Fruit fly (Drosophila melanogaster) whole organism, wandering third instar larva: ENCODE data around the gene CG31922.

ENCODE experiments used
- Abd-B ChIP-seq: fragments of >200 bp; optimal IDR thresholded peaks from 2 replicates; lab custom pipeline; 2017; ENCODE audit warnings: missing biosample characterization, missing genetic modification characterization
- CG32264 ChIP-seq: fragments of 200-800 bp; sonication (Bioruptor generic); optimal IDR thresholded peaks from 2 replicates; lab custom pipeline; 2016; ENCODE audit warnings: missing biosample characterization, missing genetic modification characterization
- CG9705 ChIP-seq: fragments of 200-800 bp; sonication (Bioruptor generic); optimal IDR thresholded peaks from 2 replicates; lab custom pipeline; 2018; ENCODE audit warnings: missing biosample characterization, mild to moderate bottlenecking, missing genetic modification characterization
- Dfd ChIP-seq: fragments of >200 bp; optimal IDR thresholded peaks from 2 replicates; lab custom pipeline; 2017; ENCODE audit warnings: missing biosample characterization, missing genetic modification characterization
- Dif ChIP-seq: fragments of 200-275, 200-300 bp; sonication (Bioruptor generic); optimal IDR thresholded peaks from 2 replicates; lab custom pipeline; 2018; ENCODE audit warnings: missing biosample characterization, missing genetic modification characterization; ENCODE audit not compliant: partially characterized antibody
- GATAd ChIP-seq: sonication (Bioruptor generic); optimal IDR thresholded peaks from 2 replicates; lab custom pipeline; 2016; ENCODE audit warnings: missing biosample characterization, missing genetic modification characterization
- HLH106 ChIP-seq: fragments of 200-800 bp; optimal IDR thresholded peaks from 3 replicates; lab custom pipeline; 2019; ENCODE audit warnings: missing biosample characterization, mild to moderate bottlenecking, missing genetic modification characterization, moderate library complexity
- Hnf4 ChIP-seq: fragments of 200-800 bp; sonication (Bioruptor generic); optimal IDR thresholded peaks from 2 replicates; lab custom pipeline; 2016; ENCODE audit warnings: missing biosample characterization, mild to moderate bottlenecking, missing genetic modification characterization
- Hr78 ChIP-seq: fragments of >200 bp; optimal IDR thresholded peaks from 2 replicates; lab custom pipeline; 2017; ENCODE audit warnings: missing biosample characterization, missing genetic modification characterization
- Hr83 ChIP-seq: fragments of 200-300 bp; sonication (Bioruptor generic); optimal IDR thresholded peaks from 2 replicates; lab custom pipeline; 2016; ENCODE audit warnings: missing biosample characterization, mild to moderate bottlenecking, missing genetic modification characterization, moderate library complexity; ENCODE audit not compliant: poor library complexity, severe bottlenecking
- Jra ChIP-seq: sonication (Bioruptor generic); optimal IDR thresholded peaks from 2 replicates; lab custom pipeline; 2016; ENCODE audit warnings: missing biosample characterization, missing genetic modification characterization
- Mio ChIP-seq: sonication (Bioruptor generic); optimal IDR thresholded peaks from 2 replicates; lab custom pipeline; 2016; ENCODE audit warnings: missing biosample characterization, missing genetic modification characterization
- Myc ChIP-seq: fragments of >200 bp; optimal IDR thresholded peaks from 2 replicates; lab custom pipeline; 2017
- N ChIP-seq: fragments of >200 bp; optimal IDR thresholded peaks from 2 replicates; lab custom pipeline; 2018; ENCODE audit warnings: missing biosample characterization, missing external identifiers, missing genetic modification characterization
- OdsH ChIP-seq: fragments of 200-800 bp; sonication (Bioruptor generic); optimal IDR thresholded peaks from 2 replicates; lab custom pipeline; 2016; ENCODE audit warnings: missing biosample characterization, mild to moderate bottlenecking, missing genetic modification characterization
- Rel ChIP-seq, 2 experiments: fragments of 200-800 bp; sonication (Bioruptor generic) in 1 of 2; optimal IDR thresholded peaks; 2 replicates in 1 of 2; 3 replicates in 1 of 2; lab custom pipeline; 2016 to 2019; ENCODE audit warnings: mild to moderate bottlenecking in 2 of 2, missing biosample characterization in 2 of 2, missing genetic modification characterization in 2 of 2, moderate library complexity in 1 of 2
- Vsx2 ChIP-seq: fragments of 200-300, 225-300 bp; sonication (Bioruptor generic); optimal IDR thresholded peaks from 2 replicates; lab custom pipeline; 2018; ENCODE audit warnings: missing biosample characterization, missing genetic modification characterization; ENCODE audit not compliant: partially characterized antibody
- br ChIP-seq: fragments of 200-800 bp; sonication (Bioruptor generic); optimal IDR thresholded peaks from 2 replicates; lab custom pipeline; 2016; ENCODE audit warnings: missing biosample characterization, missing genetic modification characterization
- brk ChIP-seq: fragments of 200-800 bp; sonication (Bioruptor generic); optimal IDR thresholded peaks from 2 replicates; lab custom pipeline; 2016; ENCODE audit warnings: missing biosample characterization, mild to moderate bottlenecking, missing genetic modification characterization
- dl ChIP-seq, 2 experiments: fragments of 175-275, 200-275 bp in 1 of 2; fragments of 200-275 bp in 1 of 2; sonication (Bioruptor generic); optimal IDR thresholded peaks; lab custom pipeline; 2018; ENCODE audit warnings: mild to moderate bottlenecking in 2 of 2, missing biosample characterization in 2 of 2, missing genetic modification characterization in 2 of 2, moderate library complexity in 2 of 2; ENCODE audit not compliant: partially characterized antibody in 2 of 2, insufficient read depth in 1 of 2
- dmrt93B ChIP-seq: fragments of 200-800 bp; sonication (Bioruptor generic); optimal IDR thresholded peaks from 2 replicates; lab custom pipeline; 2018; ENCODE audit warnings: missing biosample characterization, mild to moderate bottlenecking, missing genetic modification characterization
- dsf ChIP-seq: sonication (Bioruptor generic); optimal IDR thresholded peaks from 2 replicates; lab custom pipeline; 2016; ENCODE audit warnings: missing biosample characterization, missing genetic modification characterization, borderline replicate concordance
- ey ChIP-seq: fragments of 200-800 bp; sonication (Bioruptor generic); optimal IDR thresholded peaks from 2 replicates; lab custom pipeline; 2016; ENCODE audit warnings: missing biosample characterization, missing genetic modification characterization
- foxo ChIP-seq, 2 experiments: fragments of 200-800 bp; sonication (Bioruptor generic); optimal IDR thresholded peaks; 2 replicates in 1 of 2; 3 replicates in 1 of 2; lab custom pipeline; 2016 to 2017; ENCODE audit warnings: missing biosample characterization in 2 of 2, missing genetic modification characterization in 2 of 2
- fru ChIP-seq: fragments of 200-800 bp; sonication (Bioruptor generic); optimal IDR thresholded peaks from 3 replicates; lab custom pipeline; 2016; ENCODE audit warnings: missing biosample characterization, mild to moderate bottlenecking, missing genetic modification characterization
- h ChIP-seq: fragments of 200-800 bp; sonication (Bioruptor generic); optimal IDR thresholded peaks from 3 replicates; lab custom pipeline; 2016; ENCODE audit warnings: missing biosample characterization, mild to moderate bottlenecking, missing genetic modification characterization
- lola ChIP-seq: fragments of >200 bp; optimal IDR thresholded peaks from 2 replicates; lab custom pipeline; 2017; ENCODE audit warnings: missing biosample characterization, missing genetic modification characterization
- pan ChIP-seq: fragments of >200 bp; optimal IDR thresholded peaks from 2 replicates; lab custom pipeline; 2017
- rgr ChIP-seq: fragments of 200-800 bp; sonication (Bioruptor generic); optimal IDR thresholded peaks from 3 replicates; lab custom pipeline; 2016; ENCODE audit warnings: missing biosample characterization, mild to moderate bottlenecking, missing genetic modification characterization
- sage ChIP-seq: fragments of 200-800 bp; sonication (Bioruptor generic); optimal IDR thresholded peaks from 2 replicates; lab custom pipeline; 2016; ENCODE audit warnings: missing biosample characterization, mild to moderate bottlenecking, missing genetic modification characterization
- sv ChIP-seq: fragments of 200-800 bp; sonication (Bioruptor generic); optimal IDR thresholded peaks from 3 replicates; lab custom pipeline; 2016; ENCODE audit warnings: missing biosample characterization, missing genetic modification characterization
- usp ChIP-seq: fragments of >200 bp; optimal IDR thresholded peaks from 2 replicates; lab custom pipeline; 2017; ENCODE audit warnings: missing biosample characterization, missing genetic modification characterization
- woc ChIP-seq: sonication (Bioruptor generic); optimal IDR thresholded peaks from 2 replicates; lab custom pipeline; 2016; ENCODE audit warnings: missing biosample characterization, mild to moderate bottlenecking, missing genetic modification characterization

Gene CG31922

dm6 chr2L:1207432-1207831, 37.5 kb downstream of the CG31922 start:
- no peak for TF ChIP-seq N
- TF ChIP-seq br (GFP tag; lab: Kevin White, UChicago): peak; percentile 10

DNA sequence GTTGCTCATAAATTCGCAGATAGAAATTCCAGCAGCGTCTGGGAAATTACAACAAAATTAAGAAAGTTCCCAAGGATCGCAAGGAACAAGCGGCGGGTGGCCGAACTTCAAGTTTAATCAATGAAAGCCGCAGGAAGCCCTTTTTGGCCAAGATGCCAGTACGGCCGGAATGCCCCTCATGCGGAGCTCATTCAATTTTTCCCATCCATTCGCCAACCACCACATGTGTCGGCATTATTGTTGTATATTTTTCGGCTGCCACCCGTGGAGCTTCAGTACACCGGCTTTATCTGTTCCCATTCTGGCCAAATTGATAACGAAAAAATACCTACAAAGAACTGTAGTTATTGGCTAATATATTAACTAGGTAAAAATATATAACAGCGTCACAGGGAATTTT, 41.5 kb downstream of the CG31922 start:
- TF ChIP-seq Myc (lab: Kevin White, UChicago): peak; percentile 6
- TF ChIP-seq Dif: no peak
- TF ChIP-seq HLH106: no peak

DNA sequence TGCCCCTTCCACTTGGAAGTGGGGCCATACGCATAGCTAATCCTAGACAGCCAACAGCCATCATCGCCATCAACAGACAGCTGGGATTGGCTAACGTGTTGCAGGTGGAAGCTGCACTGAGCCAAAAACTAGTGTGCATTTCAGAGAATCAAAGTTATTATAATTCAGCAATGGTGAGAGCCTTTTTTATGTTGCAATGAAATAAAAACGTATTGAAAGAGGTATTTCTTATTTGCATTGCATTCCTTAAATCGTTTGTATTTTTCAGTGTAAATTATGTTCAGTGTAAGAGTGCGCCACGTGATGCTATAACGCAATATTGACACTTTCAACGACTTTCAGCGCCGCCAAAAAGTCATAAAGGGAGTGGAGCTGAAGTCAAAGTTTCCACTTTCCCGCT, 43.6 kb downstream of the CG31922 start:
- TF ChIP-seq usp (GFP tag; lab: Kevin White, UChicago) (no peak), dsf (GFP tag; lab: Kevin White, UChicago) (no peak), OdsH (no peak), Jra (GFP tag; lab: Kevin White, UChicago) (no peak), pan (lab: Kevin White, UChicago) (no peak), Mio (no peak), dmrt93B (GFP tag; lab: Kevin White, UChicago) (no peak), Hnf4 (GFP tag; lab: Kevin White, UChicago) (no peak), Vsx2 (GFP tag; lab: Kevin White, UChicago) (no peak), ey (no peak), Hr78 (no peak), foxo (GFP tag; optimal IDR thresholded peaks at IDR 0.05; lab: Kevin White, UChicago) (no peak), CG32264 (GFP tag; lab: Kevin White, UChicago) (no peak), Myc (lab: Kevin White, UChicago) (no peak), rgr (GFP tag; lab: Kevin White, UChicago) (no peak), lola (GFP tag; lab: Kevin White, UChicago) (no peak), woc (GFP tag; lab: Kevin White, UChicago) (no peak), HLH106 (no peak), Hr83 (GFP tag; lab: Kevin White, UChicago) (no peak), Abd-B (no peak)
- TF ChIP-seq, all 38 proteins: peak for 0

dm6 chr2L:1214465-1214864, 44.5 kb downstream of the CG31922 start:
- no peak for TF ChIP-seq N

dm6 chr2L:1217033-1217612, 47.1 kb downstream of the CG31922 start:
- TF ChIP-seq h (GFP tag; lab: Kevin White, UChicago): no peak
- no peak for TF ChIP-seq dsf (GFP tag; lab: Kevin White, UChicago)
- no peak for TF ChIP-seq Mio

dm6 chr2L:1217892-1218473, 48.0 kb downstream of the CG31922 start:
- no peak for TF ChIP-seq dl (GFP tag; optimal IDR thresholded peaks at IDR 0.05; lab: Kevin White, UChicago; ENCODE audit: insufficient read depth in 1 of 2, partially characterized antibody in 2 of 2)
- no peak for TF ChIP-seq GATAd (GFP tag; lab: Kevin White, UChicago)
- TF ChIP-seq OdsH: peak; percentile 42
- peak; percentile 25 for TF ChIP-seq pan (lab: Kevin White, UChicago)
- TF ChIP-seq N: no peak
- no peak for TF ChIP-seq Rel (GFP tag; optimal IDR thresholded peaks at IDR 0.05; lab: Kevin White, UChicago)
- no peak for TF ChIP-seq Rel (tag; optimal IDR thresholded peaks at IDR 0.05; lab: Kevin White, UChicago)
- no peak for TF ChIP-seq Hr78

- TF ChIP-seq Jra (GFP tag; lab: Kevin White, UChicago): no peak
- no peak for TF ChIP-seq dl (GFP tag; optimal IDR thresholded peaks at IDR 0.05; lab: Kevin White, UChicago; ENCODE audit: insufficient read depth in 1 of 2, partially characterized antibody in 2 of 2)
- no peak for TF ChIP-seq Dfd (GFP tag; lab: Kevin White, UChicago)
- TF ChIP-seq Rel (GFP tag; optimal IDR thresholded peaks at IDR 0.05; lab: Kevin White, UChicago): no peak
- TF ChIP-seq Rel (tag; optimal IDR thresholded peaks at IDR 0.05; lab: Kevin White, UChicago): no peak
- TF ChIP-seq woc (GFP tag; lab: Kevin White, UChicago): no peak
- no peak for TF ChIP-seq h (GFP tag; lab: Kevin White, UChicago)
- no peak for TF ChIP-seq sv (GFP tag; lab: Kevin White, UChicago)
- no peak for TF ChIP-seq N
- TF ChIP-seq OdsH: no peak
- no peak for TF ChIP-seq dmrt93B (GFP tag; lab: Kevin White, UChicago)
- no peak for TF ChIP-seq Hr78
- no peak for TF ChIP-seq Mio
- no peak for TF ChIP-seq fru (GFP tag; lab: Kevin White, UChicago)
- TF ChIP-seq sage: no peak
- no peak for TF ChIP-seq CG9705 (GFP tag; lab: Kevin White, UChicago)
- TF ChIP-seq HLH106: no peak
- TF ChIP-seq brk: no peak
Measured at dm6 chr2L:1218475-1218874, 48.5 kb downstream of the CG31922 start.
